Worm (Caenorhabditis elegans) whole organism, L4 larva: ENCODE measurements around the gene ZC487.2.

Source experiments
- F26F4.8 ChIP-seq: fragments of 200-800 bp; sonication (Bioruptor generic); conservative IDR thresholded peaks from 2 replicates; pipeline ENCODE4 v1.3.6; 2022; ENCODE audit warnings: missing genetic modification characterization, missing compliant biosample characterization
- F49E8.2 ChIP-seq: sonication (generic microtip); optimal IDR thresholded peaks from 2 replicates; lab custom pipeline; 2016; ENCODE audit warnings: missing compliant biosample characterization, mild to moderate bottlenecking, missing genetic modification characterization, borderline replicate concordance
- R02D3.7 ChIP-seq: fragments of 150-350 bp; sonication (generic microtip); optimal IDR thresholded peaks from 3 replicates; lab custom pipeline; 2014; ENCODE audit warnings: missing biosample characterization, missing genetic modification characterization
- T20F7.1 ChIP-seq: fragments of 200-800 bp; sonication (Bioruptor generic); optimal IDR thresholded peaks from 2 replicates; lab custom pipeline; 2018; ENCODE audit warnings: mild to moderate bottlenecking, missing genetic modification characterization, missing compliant biosample characterization
- T26A8.4 ChIP-seq: fragments of 200-800 bp; sonication (Bioruptor generic); IDR thresholded peaks from 2 replicates; pipeline ENCODE4 v1.3.6; 2022; ENCODE audit warnings: missing genetic modification characterization, missing compliant biosample characterization
- Y48G9A.11 ChIP-seq: fragments of 200-800 bp; sonication (Bioruptor generic); IDR thresholded peaks from 2 replicates; pipeline ENCODE4 v1.3.6; 2022; ENCODE audit warnings: missing genetic modification reagents, missing genetic modification characterization, missing compliant biosample characterization
- Y5F2A.4 ChIP-seq: fragments of 200-800 bp; sonication (Bioruptor generic); optimal IDR thresholded peaks from 2 replicates; lab custom pipeline; 2018; ENCODE audit warnings: mild to moderate bottlenecking, missing genetic modification characterization, missing compliant biosample characterization
- ZK337.2 ChIP-seq: fragments of 200-800 bp; sonication (Bioruptor generic); IDR thresholded peaks from 2 replicates; pipeline ENCODE4 v1.3.6; 2022; ENCODE audit warnings: missing genetic modification reagents, missing genetic modification characterization, missing compliant biosample characterization
- ZK546.5 ChIP-seq, 2 experiments: sonication (generic microtip); optimal IDR thresholded peaks; 2 replicates each; lab custom pipeline; 2017; ENCODE audit warnings: missing biosample characterization in 2 of 2, missing genetic modification characterization in 2 of 2
- aly-2 ChIP-seq: sonication (generic microtip); optimal IDR thresholded peaks from 2 replicates; lab custom pipeline; 2018; ENCODE audit warnings: missing biosample characterization, missing genetic modification characterization
- ama-1 ChIP-seq: fragments of 150-350 bp; optimal IDR thresholded peaks from 2 replicates; lab custom pipeline; 2014; ENCODE audit warnings: inconsistent platforms, mixed read lengths
- ceh-28 ChIP-seq: fragments of 150-350 bp; optimal IDR thresholded peaks from 2 replicates; lab custom pipeline; 2014; ENCODE audit warnings: missing biosample characterization, missing genetic modification reagents, missing genetic modification characterization
- ceh-32 ChIP-seq: sonication (generic microtip); optimal IDR thresholded peaks from 2 replicates; lab custom pipeline; 2016; ENCODE audit warnings: mild to moderate bottlenecking, missing genetic modification characterization, missing compliant biosample characterization; ENCODE audit not compliant: poor library complexity
- ceh-44 ChIP-seq: fragments of 200-800 bp; sonication (Bioruptor generic); IDR thresholded peaks from 2 replicates; pipeline ENCODE4 v1.3.6; 2022; ENCODE audit warnings: missing genetic modification reagents, missing genetic modification characterization, missing compliant biosample characterization
- cey-2 ChIP-seq: sonication (generic microtip); optimal IDR thresholded peaks from 3 replicates; lab custom pipeline; 2017; ENCODE audit warnings: missing genetic modification characterization, mild to moderate bottlenecking, missing compliant biosample characterization, antibody characterized with exemption, borderline replicate concordance; ENCODE audit not compliant: insufficient read depth
- ctbp-1 ChIP-seq: fragments of 200-800 bp; sonication (Bioruptor generic); IDR thresholded peaks from 2 replicates; pipeline ENCODE4 v1.3.6; 2022; ENCODE audit warnings: missing genetic modification reagents, missing genetic modification characterization, missing compliant biosample characterization
- daf-16 ChIP-seq, 3 experiments: sonication (generic microtip); optimal IDR thresholded peaks; 2 replicates each; lab custom pipeline; 2016 to 2017; ENCODE audit warnings: missing genetic modification characterization in 3 of 3, missing genetic modification reagents in 3 of 3, mild to moderate bottlenecking in 2 of 3, missing compliant biosample characterization in 2 of 3, missing biosample characterization in 1 of 3, moderate library complexity in 1 of 3
- daf-19 ChIP-seq: fragments of 200-800 bp; sonication (Bioruptor generic); conservative IDR thresholded peaks from 2 replicates; pipeline ENCODE4 v1.3.6; 2022; ENCODE audit warnings: missing genetic modification characterization, missing compliant biosample characterization
- daf-8 ChIP-seq: fragments of 200-800 bp; sonication (Bioruptor generic); IDR thresholded peaks from 2 replicates; pipeline ENCODE4 v1.3.6; 2022; ENCODE audit warnings: missing genetic modification characterization, missing compliant biosample characterization
- dmd-6 ChIP-seq: fragments of 200-800 bp; sonication (Bioruptor generic); IDR thresholded peaks from 2 replicates; pipeline ENCODE4 v1.3.6; 2022; ENCODE audit warnings: missing genetic modification reagents, missing genetic modification characterization, missing compliant biosample characterization
- dmd-8 ChIP-seq: fragments of 200-800 bp; sonication (Bioruptor generic); IDR thresholded peaks from 2 replicates; pipeline ENCODE4 v1.3.6; 2022; ENCODE audit warnings: missing genetic modification characterization, missing compliant biosample characterization
- dmd-9 ChIP-seq: fragments of 200-800 bp; sonication (Bioruptor generic); IDR thresholded peaks from 2 replicates; pipeline ENCODE4 v1.3.6; 2022; ENCODE audit warnings: missing genetic modification reagents, missing genetic modification characterization, missing compliant biosample characterization
- dve-1 ChIP-seq: sonication (generic microtip); optimal IDR thresholded peaks from 2 replicates; lab custom pipeline; 2017; ENCODE audit warnings: antibody characterized with exemption, mild to moderate bottlenecking, missing genetic modification characterization, missing compliant biosample characterization; ENCODE audit not compliant: insufficient read depth
- egl-27 ChIP-seq: sonication (generic microtip); optimal IDR thresholded peaks from 3 replicates; lab custom pipeline; 2017; ENCODE audit warnings: missing biosample characterization, missing genetic modification reagents, missing genetic modification characterization
- egl-43 ChIP-seq: fragments of 200-800 bp; sonication (Bioruptor generic); IDR thresholded peaks from 2 replicates; pipeline ENCODE4 v1.3.6; 2022; ENCODE audit warnings: missing genetic modification reagents, missing genetic modification characterization, missing compliant biosample characterization
- fkh-10 ChIP-seq: fragments of 150-350 bp; optimal IDR thresholded peaks from 2 replicates; lab custom pipeline; 2014; ENCODE audit warnings: missing biosample characterization, missing genetic modification reagents, missing genetic modification characterization
- hlh-11 ChIP-seq: fragments of 200-800 bp; sonication (Bioruptor generic); optimal IDR thresholded peaks from 2 replicates; lab custom pipeline; 2018; ENCODE audit warnings: mild to moderate bottlenecking, missing genetic modification characterization, missing compliant biosample characterization
- hlh-30 ChIP-seq: sonication (generic microtip); optimal IDR thresholded peaks from 2 replicates; lab custom pipeline; 2017; ENCODE audit warnings: antibody characterized with exemption, mild to moderate bottlenecking, missing genetic modification characterization, missing compliant biosample characterization; ENCODE audit not compliant: insufficient read depth
- lin-1 ChIP-seq: fragments of 200-800 bp; sonication (Bioruptor generic); IDR thresholded peaks from 2 replicates; pipeline ENCODE4 v1.3.6; 2022; ENCODE audit warnings: missing genetic modification reagents, missing genetic modification characterization, missing compliant biosample characterization
- lin-38 ChIP-seq: fragments of 200-800 bp; sonication (Bioruptor generic); IDR thresholded peaks from 2 replicates; pipeline ENCODE4 v1.3.6; 2022; ENCODE audit warnings: missing genetic modification reagents, missing genetic modification characterization, missing compliant biosample characterization
- lir-3 ChIP-seq: sonication (generic microtip); optimal IDR thresholded peaks from 2 replicates; lab custom pipeline; 2016; ENCODE audit warnings: mild to moderate bottlenecking, missing genetic modification characterization, missing compliant biosample characterization
- madf-5 ChIP-seq, 2 experiments: fragments of 200-800 bp; sonication (Bioruptor generic); IDR thresholded peaks; 2 replicates each; pipeline ENCODE4 v1.3.6; 2022; ENCODE audit warnings: missing compliant biosample characterization in 2 of 2, missing genetic modification characterization in 2 of 2
- mdl-1 ChIP-seq, 2 experiments: fragments of 150-350 bp in 1 of 2; sonication (generic microtip) in 1 of 2; optimal IDR thresholded peaks; 2 replicates each; lab custom pipeline; 2014 to 2017; ENCODE audit warnings: missing biosample characterization in 2 of 2, missing genetic modification characterization in 2 of 2
- mdt-29 ChIP-seq: fragments of 200-800 bp; sonication (Bioruptor generic); IDR thresholded peaks from 2 replicates; pipeline ENCODE4 v1.3.6; 2022; ENCODE audit warnings: missing genetic modification reagents, missing genetic modification characterization, missing compliant biosample characterization
- mes-2 ChIP-seq: sonication (generic microtip); optimal IDR thresholded peaks from 2 replicates; lab custom pipeline; 2016; ENCODE audit warnings: missing genotype, mild to moderate bottlenecking, missing genetic modification characterization, missing compliant biosample characterization; ENCODE audit not compliant: poor library complexity, severe bottlenecking
- mxl-3 ChIP-seq: fragments of 200-800 bp; sonication (Bioruptor generic); optimal IDR thresholded peaks from 2 replicates; lab custom pipeline; 2018; ENCODE audit warnings: mild to moderate bottlenecking, missing genetic modification characterization, missing compliant biosample characterization
- nhr-237 ChIP-seq: sonication (generic microtip); optimal IDR thresholded peaks from 2 replicates; lab custom pipeline; 2017; ENCODE audit warnings: missing biosample characterization, missing genetic modification characterization
- pha-4 ChIP-seq, 2 experiments: fragments of 150-350 bp in 1 of 2; fragments of 200-800 bp in 1 of 2; sonication (Bioruptor generic) in 1 of 2; IDR thresholded peaks in 1 of 2; optimal IDR thresholded peaks in 1 of 2; 2 replicates each; pipeline versions ENCODE4 v1.3.6 to Lab custom; 2014 to 2022; ENCODE audit warnings: missing genetic modification characterization in 2 of 2, missing genetic modification reagents in 2 of 2, missing biosample characterization in 1 of 2, missing compliant biosample characterization in 1 of 2
- php-3 ChIP-seq: fragments of 200-800 bp; sonication (Bioruptor generic); IDR thresholded peaks from 2 replicates; pipeline ENCODE4 v1.3.6; 2022; ENCODE audit warnings: missing genetic modification reagents, missing genetic modification characterization, missing compliant biosample characterization
- skn-1 ChIP-seq: fragments of 150-350 bp; optimal IDR thresholded peaks from 2 replicates; lab custom pipeline; 2014; ENCODE audit warnings: missing biosample characterization, missing genetic modification characterization
- snpc-4 ChIP-seq: fragments of 150-350 bp; optimal IDR thresholded peaks from 2 replicates; lab custom pipeline; 2014; ENCODE audit warnings: missing biosample characterization, missing genetic modification characterization
- tra-1 ChIP-seq: fragments of 200-800 bp; sonication (Bioruptor generic); IDR thresholded peaks from 2 replicates; pipeline ENCODE4 v1.3.6; 2022; ENCODE audit warnings: missing genetic modification reagents, missing genetic modification characterization, missing compliant biosample characterization
- unc-130 ChIP-seq: sonication (generic microtip); optimal IDR thresholded peaks from 2 replicates; lab custom pipeline; 2016; ENCODE audit warnings: missing genetic modification reagents, missing genetic modification characterization, missing compliant biosample characterization
- unc-39 ChIP-seq: sonication (generic microtip); optimal IDR thresholded peaks from 2 replicates; lab custom pipeline; 2017; ENCODE audit warnings: missing biosample characterization, missing genetic modification characterization
- vab-7 ChIP-seq: fragments of 200-800 bp; sonication (Bioruptor generic); IDR thresholded peaks from 2 replicates; pipeline ENCODE4 v1.3.6; 2022; ENCODE audit warnings: missing genetic modification reagents, missing genetic modification characterization, missing compliant biosample characterization
- zfp-2 ChIP-seq: sonication (generic microtip); optimal IDR thresholded peaks from 2 replicates; lab custom pipeline; 2016; ENCODE audit warnings: mild to moderate bottlenecking, missing genetic modification characterization, missing compliant biosample characterization
- zfp-3 ChIP-seq: fragments of 200-800 bp; sonication (Bioruptor generic); conservative IDR thresholded peaks from 2 replicates; pipeline ENCODE4 v1.3.6; 2022; ENCODE audit warnings: missing genetic modification reagents, missing genetic modification characterization, missing compliant biosample characterization
- zip-11 ChIP-seq: fragments of 200-800 bp; sonication (Bioruptor generic); IDR thresholded peaks from 2 replicates; pipeline ENCODE4 v1.3.6; 2022; ENCODE audit warnings: missing genetic modification characterization, missing compliant biosample characterization
- ztf-11 ChIP-seq: fragments of 150-350 bp; optimal IDR thresholded peaks from 2 replicates; lab custom pipeline; 2014; ENCODE audit warnings: missing biosample characterization, missing genetic modification characterization
- ztf-7 ChIP-seq: fragments of 150-350 bp; optimal IDR thresholded peaks from 2 replicates; lab custom pipeline; 2014; ENCODE audit warnings: missing biosample characterization, missing genetic modification characterization

ZC487.2 gene

ce11 chrV:6706771-6707170 is 15.5 kb downstream of the ZC487.2 start, which contains the start of gene W02F12.4 (continued):
- TF ChIP-seq hlh-30 (peak; percentile 44), dmd-9 (GFP tag; lab: Robert Waterston, UW) (no peak), ztf-7 (tag; lab: Kevin White, UChicago) (no peak), skn-1 (tag; lab: Kevin White, UChicago) (no peak), lin-38 (no peak), pha-4 (GFP tag; IDR thresholded peaks at IDR 0.05; lab: Robert Waterston, UW) (no peak), pha-4 (tag; optimal IDR thresholded peaks at IDR 0.05; lab: Kevin White, UChicago) (no peak), T26A8.4 (no peak), daf-19 (GFP tag; lab: Robert Waterston, UW) (no peak), mxl-3 (GFP tag; lab: Kevin White, UChicago) (peak; percentile 39), fkh-10 (GFP tag; lab: Kevin White, UChicago) (no peak), zfp-2 (tag; lab: Kevin White, UChicago) (no peak), hlh-11 (tag; lab: Kevin White, UChicago) (peak; percentile 66), ceh-28 (tag; lab: Kevin White, UChicago) (no peak), mes-2 (tag; lab: Kevin White, UChicago) (peak; percentile 11), F49E8.2 (tag; lab: Kevin White, UChicago) (no peak), tra-1 (GFP tag; lab: Robert Waterston, UW) (0 out of 2 replicates have a peak, but pooled peaks have one; percentile 33), mdt-29 (GFP tag; lab: Robert Waterston, UW) (no peak), madf-5 (GFP tag; IDR thresholded peaks at IDR 0.05; lab: Robert Waterston, UW) (no peak), zip-11 (GFP tag; lab: Robert Waterston, UW) (no peak), dmd-6 (GFP tag; lab: Robert Waterston, UW) (peak; percentile 76), Y5F2A.4 (GFP tag; lab: Kevin White, UChicago) (no peak), unc-130 (GFP tag; lab: Kevin White, UChicago) (no peak), F26F4.8 (GFP tag; lab: Robert Waterston, UW) (no peak), R02D3.7 (tag; lab: Kevin White, UChicago) (no peak), snpc-4 (tag; lab: Kevin White, UChicago) (no peak), dmd-8 (GFP tag; lab: Robert Waterston, UW) (no peak), ama-1 (no peak), unc-39 (tag; lab: Kevin White, UChicago) (no peak), lir-3 (tag; lab: Kevin White, UChicago) (no peak), ceh-44 (no peak), ztf-11 (tag; lab: Kevin White, UChicago) (no peak), nhr-237 (tag; lab: Kevin White, UChicago) (no peak), ctbp-1 (GFP tag; lab: Robert Waterston, UW) (no peak), egl-27 (tag; lab: Kevin White, UChicago) (no peak), aly-2 (tag; lab: Kevin White, UChicago) (no peak), ZK337.2 (GFP tag; lab: Robert Waterston, UW) (no peak), mdl-1 (tag; optimal IDR thresholded peaks at IDR 0.05; lab: Kevin White, UChicago) (no peak), T20F7.1 (GFP tag; lab: Kevin White, UChicago) (peak; percentile 79), dve-1 (tag; lab: Kevin White, UChicago) (peak; percentile 81), daf-16 (GFP tag; optimal IDR thresholded peaks at IDR 0.05; lab: Kevin White, UChicago) (no peak), daf-16 (tag; optimal IDR thresholded peaks at IDR 0.05; lab: Kevin White, UChicago) (peak; percentile 67), cey-2 (tag; lab: Kevin White, UChicago) (no peak), egl-43 (GFP tag; lab: Robert Waterston, UW) (no peak), Y48G9A.11 (GFP tag; lab: Robert Waterston, UW) (no peak), lin-1 (GFP tag; lab: Robert Waterston, UW) (0 out of 2 replicates have a peak, but pooled peaks have one; percentile 53), php-3 (0 out of 2 replicates have a peak, but pooled peaks have one; percentile 7), ZK546.5 (tag; optimal IDR thresholded peaks at IDR 0.05; lab: Kevin White, UChicago) (no peak), vab-7 (GFP tag; lab: Robert Waterston, UW) (no peak), daf-8 (GFP tag; lab: Robert Waterston, UW) (no peak), ceh-32 (tag; lab: Kevin White, UChicago) (no peak), zfp-3 (GFP tag; lab: Robert Waterston, UW) (no peak)
